Worm (Caenorhabditis elegans) whole organism, young adult: Measurements from ENCODE around the gene evl-14.
A peak's percentile ranks its signal among the peaks of the same experiment; 100 is the strongest.

Experiments used
- B0019.2 ChIP-seq: fragments of 200-800 bp; sonication (Bioruptor generic); conservative IDR thresholded peaks from 2 replicates; pipeline ENCODE4 v1.3.6; 2022; ENCODE audit warnings: missing genetic modification reagents, missing genetic modification characterization, missing compliant biosample characterization
- B0336.3 ChIP-seq: fragments of 200-800 bp; sonication (Bioruptor generic); IDR thresholded peaks from 2 replicates; pipeline ENCODE4 v1.3.6; 2022; ENCODE audit warnings: missing genetic modification characterization, missing compliant biosample characterization
- C17E4.6 ChIP-seq: fragments of 200-800 bp; sonication (Bioruptor generic); IDR thresholded peaks from 2 replicates; pipeline ENCODE4 v1.3.6; 2022; ENCODE audit warnings: missing genetic modification reagents, missing genetic modification characterization, missing compliant biosample characterization
- F10E7.11 ChIP-seq: sonication (generic microtip); optimal IDR thresholded peaks from 2 replicates; lab custom pipeline; 2017; ENCODE audit warnings: mild to moderate bottlenecking, missing genetic modification characterization, moderate library complexity, missing compliant biosample characterization
- F49E8.2 ChIP-seq: sonication (generic microtip); optimal IDR thresholded peaks from 3 replicates; lab custom pipeline; 2017; ENCODE audit warnings: missing genetic modification characterization, mild to moderate bottlenecking, missing compliant biosample characterization, antibody characterized with exemption, moderate library complexity; ENCODE audit not compliant: insufficient read depth
- F55B11.4 ChIP-seq: sonication (generic microtip); optimal IDR thresholded peaks from 2 replicates; lab custom pipeline; 2016; ENCODE audit warnings: missing compliant biosample characterization, missing genetic modification characterization, borderline replicate concordance; ENCODE audit not compliant: insufficient read depth
- T26A5.8 ChIP-seq: sonication (generic microtip); optimal IDR thresholded peaks from 2 replicates; lab custom pipeline; 2016; ENCODE audit warnings: missing genetic modification characterization, missing compliant biosample characterization
- ama-1 ChIP-seq, 3 experiments: fragments of 150-350 bp in 1 of 3; sonication (generic microtip) in 2 of 3; optimal IDR thresholded peaks; 2 replicates each; lab custom pipeline; 2014 to 2018; ENCODE audit warnings: missing biosample characterization in 2 of 3, missing genetic modification characterization in 2 of 3, missing genetic modification reagents in 2 of 3
- aptf-2 ChIP-seq: fragments of 200-800 bp; sonication (Bioruptor generic); conservative IDR thresholded peaks from 2 replicates; pipeline ENCODE4 v1.3.6; 2022; ENCODE audit warnings: missing genetic modification reagents, missing genetic modification characterization, missing compliant biosample characterization
- aptf-3 ChIP-seq: fragments of 200-800 bp; sonication (Bioruptor generic); IDR thresholded peaks from 2 replicates; pipeline ENCODE4 v1.3.6; 2022; ENCODE audit warnings: missing genetic modification characterization, missing compliant biosample characterization
- attf-5 ChIP-seq: fragments of 200-800 bp; sonication (Bioruptor generic); optimal IDR thresholded peaks from 2 replicates; lab custom pipeline; 2018; ENCODE audit warnings: mild to moderate bottlenecking, missing genetic modification characterization, missing compliant biosample characterization
- bed-1 ChIP-seq: fragments of 200-800 bp; sonication (Bioruptor generic); IDR thresholded peaks from 2 replicates; pipeline ENCODE4 v1.3.6; 2022; ENCODE audit warnings: missing genetic modification reagents, missing genetic modification characterization, missing compliant biosample characterization
- ccch-3 ChIP-seq: fragments of 200-800 bp; sonication (Bioruptor generic); optimal IDR thresholded peaks from 2 replicates; lab custom pipeline; 2018; ENCODE audit warnings: mild to moderate bottlenecking, missing genetic modification characterization, missing compliant biosample characterization
- cebp-2 ChIP-seq: fragments of 200-800 bp; sonication (Bioruptor generic); IDR thresholded peaks from 2 replicates; pipeline ENCODE4 v1.3.6; 2022; ENCODE audit warnings: missing genetic modification characterization, missing compliant biosample characterization
- chd-7 ChIP-seq: sonication (generic microtip); optimal IDR thresholded peaks from 2 replicates; lab custom pipeline; 2016; ENCODE audit warnings: mild to moderate bottlenecking, missing genetic modification characterization, moderate library complexity, missing compliant biosample characterization
- die-1 ChIP-seq: sonication (generic microtip); optimal IDR thresholded peaks from 2 replicates; lab custom pipeline; 2016; ENCODE audit warnings: missing genotype, mild to moderate bottlenecking, missing genetic modification characterization, missing compliant biosample characterization
- dox-1 ChIP-seq: fragments of 200-800 bp; sonication (Bioruptor generic); IDR thresholded peaks from 2 replicates; pipeline ENCODE4 v1.3.6; 2022; ENCODE audit warnings: missing genetic modification reagents, missing genetic modification characterization, missing compliant biosample characterization
- dpl-1 ChIP-seq: fragments of 150-350 bp; optimal IDR thresholded peaks from 2 replicates; lab custom pipeline; 2014; ENCODE audit warnings: missing biosample characterization, missing genetic modification reagents, missing genetic modification characterization
- egl-44 ChIP-seq: fragments of 200-800 bp; sonication (Bioruptor generic); IDR thresholded peaks from 2 replicates; pipeline ENCODE4 v1.3.6; 2022; ENCODE audit warnings: missing genetic modification reagents, missing genetic modification characterization, missing compliant biosample characterization
- fkh-3 ChIP-seq: sonication (generic microtip); optimal IDR thresholded peaks from 2 replicates; lab custom pipeline; 2016; ENCODE audit warnings: mild to moderate bottlenecking, missing genetic modification characterization, missing compliant biosample characterization
- hlh-12 ChIP-seq: sonication (generic microtip); optimal IDR thresholded peaks from 2 replicates; lab custom pipeline; 2016; ENCODE audit warnings: missing genetic modification characterization, missing compliant biosample characterization
- hlh-26 ChIP-seq: fragments of 200-800 bp; sonication (Bioruptor generic); conservative IDR thresholded peaks from 2 replicates; pipeline ENCODE4 v1.3.6; 2022; ENCODE audit warnings: missing genetic modification reagents, missing genetic modification characterization, missing compliant biosample characterization
- hmg-1.2 ChIP-seq: fragments of 200-800 bp; sonication (Bioruptor generic); IDR thresholded peaks from 2 replicates; pipeline ENCODE4 v1.3.6; 2022; ENCODE audit warnings: missing genetic modification reagents, missing genetic modification characterization, missing compliant biosample characterization
- lin-35 ChIP-seq, 3 experiments: fragments of 150-350 bp in 2 of 3; sonication (generic microtip) in 1 of 3; optimal IDR thresholded peaks; 2 replicates each; lab custom pipeline; 2014 to 2018; ENCODE audit warnings: missing biosample characterization in 3 of 3, missing genetic modification characterization in 3 of 3, missing genetic modification reagents in 3 of 3
- lin-54 ChIP-seq: fragments of 200-800 bp; sonication (Bioruptor generic); optimal IDR thresholded peaks from 2 replicates; lab custom pipeline; 2018; ENCODE audit warnings: mild to moderate bottlenecking, missing genetic modification characterization, missing compliant biosample characterization
- lir-1 ChIP-seq: fragments of 200-800 bp; sonication (Bioruptor generic); conservative IDR thresholded peaks from 2 replicates; pipeline ENCODE4 v1.3.6; 2022; ENCODE audit warnings: missing genetic modification reagents, missing genetic modification characterization, missing compliant biosample characterization
- lsy-27 ChIP-seq: sonication (generic microtip); optimal IDR thresholded peaks from 2 replicates; lab custom pipeline; 2017; ENCODE audit warnings: missing genetic modification characterization, mild to moderate bottlenecking, missing compliant biosample characterization, antibody characterized with exemption, missing genotype, borderline replicate concordance; ENCODE audit not compliant: insufficient read depth
- madf-10 ChIP-seq: sonication (generic microtip); optimal IDR thresholded peaks from 2 replicates; lab custom pipeline; 2016; ENCODE audit warnings: mild to moderate bottlenecking, missing genetic modification characterization, missing compliant biosample characterization
- mcd-1 ChIP-seq: fragments of 200-800 bp; sonication (Bioruptor generic); IDR thresholded peaks from 2 replicates; pipeline ENCODE4 v1.3.6; 2022; ENCODE audit warnings: missing genetic modification reagents, missing genetic modification characterization, missing compliant biosample characterization
- nfyb-1 ChIP-seq: fragments of 200-800 bp; sonication (Bioruptor generic); IDR thresholded peaks from 2 replicates; pipeline ENCODE4 v1.3.6; 2022; ENCODE audit warnings: missing genetic modification reagents, missing genetic modification characterization, missing compliant biosample characterization
- nhr-120 ChIP-seq: fragments of 200-800 bp; sonication (Bioruptor generic); IDR thresholded peaks from 2 replicates; pipeline ENCODE4 v1.3.6; 2022; ENCODE audit warnings: missing genetic modification characterization, missing compliant biosample characterization
- nhr-179 ChIP-seq: sonication (generic microtip); optimal IDR thresholded peaks from 2 replicates; lab custom pipeline; 2016; ENCODE audit warnings: mild to moderate bottlenecking, missing genetic modification characterization, missing compliant biosample characterization
- nhr-80 ChIP-seq: sonication (generic microtip); optimal IDR thresholded peaks from 2 replicates; lab custom pipeline; 2016; ENCODE audit warnings: missing genetic modification characterization, missing compliant biosample characterization
- nhr-90 ChIP-seq: sonication (generic microtip); optimal IDR thresholded peaks from 2 replicates; lab custom pipeline; 2016; ENCODE audit warnings: missing genotype, mild to moderate bottlenecking, missing genetic modification characterization, missing compliant biosample characterization
- rec-8 ChIP-seq, 2 experiments: sonication (generic microtip); optimal IDR thresholded peaks; 2 replicates each; lab custom pipeline; 2016; ENCODE audit warnings: mild to moderate bottlenecking in 2 of 2, missing genetic modification characterization in 2 of 2, missing genetic modification reagents in 2 of 2, missing genotype in 2 of 2, missing biosample characterization in 1 of 2, missing compliant biosample characterization in 1 of 2, moderate library complexity in 1 of 2
- sdz-38 ChIP-seq: sonication (generic microtip); optimal IDR thresholded peaks from 2 replicates; lab custom pipeline; 2016; ENCODE audit warnings: missing genotype, missing genetic modification characterization, missing compliant biosample characterization
- snpc-1.3 ChIP-seq: sonication (generic microtip); optimal IDR thresholded peaks from 2 replicates; lab custom pipeline; 2017; ENCODE audit warnings: missing genetic modification characterization, mild to moderate bottlenecking, missing compliant biosample characterization, antibody characterized with exemption, moderate library complexity, missing genotype, missing genetic modification reagents; ENCODE audit not compliant: insufficient read depth
- sptf-2 ChIP-seq: fragments of 200-800 bp; sonication (Bioruptor generic); optimal IDR thresholded peaks from 2 replicates; lab custom pipeline; 2018; ENCODE audit warnings: mild to moderate bottlenecking, missing genetic modification characterization, missing compliant biosample characterization
- tbp1 ChIP-seq: fragments of 200-800 bp; sonication (Bioruptor generic); optimal IDR thresholded peaks from 2 replicates; lab custom pipeline; 2018; ENCODE audit warnings: mild to moderate bottlenecking, missing genetic modification characterization, missing compliant biosample characterization
- tlf-1 ChIP-seq: fragments of 200-800 bp; sonication (Bioruptor generic); optimal IDR thresholded peaks from 2 replicates; lab custom pipeline; 2018; ENCODE audit warnings: mild to moderate bottlenecking, missing genetic modification characterization, missing compliant biosample characterization
- xnd-1 ChIP-seq: sonication (generic microtip); optimal IDR thresholded peaks from 2 replicates; lab custom pipeline; 2016; ENCODE audit warnings: missing genotype, missing genetic modification reagents, missing genetic modification characterization, missing compliant biosample characterization
- ztf-26 ChIP-seq: sonication (generic microtip); optimal IDR thresholded peaks from 2 replicates; lab custom pipeline; 2017; ENCODE audit warnings: missing genetic modification characterization, missing compliant biosample characterization
- ztf-6 ChIP-seq: fragments of 200-800 bp; sonication (Bioruptor generic); IDR thresholded peaks from 2 replicates; pipeline ENCODE4 v1.3.6; 2022; ENCODE audit warnings: missing genetic modification reagents, missing genetic modification characterization, missing compliant biosample characterization

Gene evl-14

ce11 chrIII:4284732-4285165 lies 28.2 kb downstream of the evl-14 start (continued):
- TF ChIP-seq nhr-90 (peak; percentile 54), hmg-1.2 (GFP tag; lab: Robert Waterston, UW) (peak; percentile 83), nfyb-1 (GFP tag; lab: Robert Waterston, UW) (peak; percentile 68; the same call in 1 of the 2 replicates), B0336.3 (peak; percentile 76), attf-5 (GFP tag; lab: Kevin White, UChicago) (peak; percentile 85), lir-1 (GFP tag; lab: Robert Waterston, UW) (0 out of 2 replicates have a peak, but pooled peaks have one; percentile 29), mcd-1 (GFP tag; lab: Robert Waterston, UW) (peak; percentile 61), dox-1 (GFP tag; lab: Robert Waterston, UW) (peak; percentile 78)

DNA sequence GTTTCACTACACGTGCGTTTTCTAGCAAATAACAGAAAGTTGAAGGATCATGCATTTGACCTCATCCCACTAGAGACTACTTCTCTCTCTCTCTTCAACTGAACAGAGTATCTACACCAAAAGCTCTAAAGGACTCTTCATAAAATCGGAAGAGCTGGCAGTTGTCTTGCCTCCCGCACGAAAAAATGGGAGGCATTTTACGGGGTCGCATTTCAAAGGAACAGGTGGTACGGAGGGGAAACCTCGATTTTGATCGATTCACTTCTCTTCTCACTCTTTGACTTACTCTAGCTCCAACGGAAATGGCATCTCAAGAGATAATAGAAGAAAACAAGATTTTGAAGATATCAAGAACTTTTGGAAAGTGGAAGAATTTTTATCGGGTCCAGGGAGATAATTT lies 29.8 kb downstream of the evl-14 start:
- TF ChIP-seq rec-8 (tag; optimal IDR thresholded peaks at IDR 0.05; lab: Kevin White, UChicago) (no peak), lin-35 (GFP tag; optimal IDR thresholded peaks at IDR 0.05; lab: Kevin White, UChicago) (no peak), hlh-12 (tag; lab: Kevin White, UChicago) (no peak), die-1 (tag; lab: Kevin White, UChicago) (no peak), ztf-26 (tag; lab: Kevin White, UChicago) (no peak), bed-1 (GFP tag; lab: Robert Waterston, UW) (no peak), tlf-1 (GFP tag; lab: Kevin White, UChicago) (no peak), tbp1 (GFP tag; lab: Kevin White, UChicago) (no peak), aptf-2 (GFP tag; lab: Robert Waterston, UW) (no peak), hlh-26 (GFP tag; lab: Robert Waterston, UW) (no peak), nhr-179 (tag; lab: Kevin White, UChicago) (no peak), sdz-38 (no peak), aptf-3 (GFP tag; lab: Robert Waterston, UW) (no peak), attf-5 (GFP tag; lab: Kevin White, UChicago) (no peak), madf-10 (tag; lab: Kevin White, UChicago) (no peak), sptf-2 (GFP tag; lab: Kevin White, UChicago) (no peak), nhr-80 (tag; lab: Kevin White, UChicago) (no peak)

ce11 chrIII:4281955-4282618 lies 30.8 kb downstream of the evl-14 start:
- TF ChIP-seq dpl-1 (GFP tag; lab: Kevin White, UChicago) (no peak), lsy-27 (tag; lab: Kevin White, UChicago) (no peak), lin-54 (peak; percentile 82), T26A5.8 (no peak), mcd-1 (GFP tag; lab: Robert Waterston, UW) (peak; percentile 90), sdz-38 (no peak), ztf-6 (GFP tag; lab: Robert Waterston, UW) (peak; percentile 69; the same call in 1 of the 2 replicates), ama-1 (optimal IDR thresholded peaks at IDR 0.05; lab: Kevin White, UChicago) (no peak), ama-1 (GFP tag; optimal IDR thresholded peaks at IDR 0.05; lab: Kevin White, UChicago) (no peak), F10E7.11 (tag; lab: Kevin White, UChicago) (peak; percentile 68), nhr-120 (no peak), xnd-1 (no peak), dox-1 (GFP tag; lab: Robert Waterston, UW) (peak; percentile 95), fkh-3 (tag; lab: Kevin White, UChicago) (peak; percentile 1), ccch-3 (GFP tag; lab: Kevin White, UChicago) (no peak), F55B11.4 (tag; lab: Kevin White, UChicago) (no peak), lir-1 (GFP tag; lab: Robert Waterston, UW) (peak; percentile 59; the same call in 1 of the 2 replicates), chd-7 (peak; percentile 100), cebp-2 (GFP tag; lab: Robert Waterston, UW) (0 out of 2 replicates have a peak, but pooled peaks have one; percentile 47), F49E8.2 (no peak), aptf-2 (GFP tag; lab: Robert Waterston, UW) (0 out of 2 replicates have a peak, but pooled peaks have one; percentile 31), snpc-1.3 (no peak), B0019.2 (GFP tag; lab: Robert Waterston, UW) (no peak), nfyb-1 (GFP tag; lab: Robert Waterston, UW) (peak; percentile 98), egl-44 (GFP tag; lab: Robert Waterston, UW) (peak; percentile 98), C17E4.6 (GFP tag; lab: Robert Waterston, UW) (peak; percentile 52; the same call in 1 of the 2 replicates)
